Fruit fly (Drosophila melanogaster) whole organism, embryonic: ENCODE results near the gene CG32568.

Experiments
- B-H2 ChIP-seq: fragments of 200-800 bp; sonication (Bioruptor generic); optimal IDR thresholded peaks from 2 replicates; lab custom pipeline; 2018; ENCODE audit warnings: missing biosample characterization, mild to moderate bottlenecking, missing genetic modification characterization
- BtbVII ChIP-seq: fragments of 200-800 bp; sonication (Bioruptor generic); optimal IDR thresholded peaks from 3 replicates; lab custom pipeline; 2017; ENCODE audit warnings: missing biosample characterization, mild to moderate bottlenecking, missing genetic modification characterization
- C15 ChIP-seq: fragments of 200-800 bp; sonication (Bioruptor generic); IDR thresholded peaks from 3 replicates; pipeline ENCODE4 v1.3.6; 2022; ENCODE audit warnings: missing biosample characterization, missing genetic modification characterization
- CG10147 ChIP-seq: fragments of 200-800 bp; sonication (Bioruptor generic); optimal IDR thresholded peaks from 2 replicates; lab custom pipeline; 2019; ENCODE audit warnings: missing biosample characterization, mild to moderate bottlenecking, missing genetic modification characterization, moderate library complexity
- CG11085 ChIP-seq: fragments of 200-800 bp; sonication (Bioruptor generic); IDR thresholded peaks from 2 replicates; pipeline ENCODE4 v1.3.6; 2022; ENCODE audit warnings: missing biosample characterization, missing genetic modification characterization
- CG11504 ChIP-seq: fragments of 200-800 bp; sonication (Bioruptor generic); optimal IDR thresholded peaks from 3 replicates; lab custom pipeline; 2019; ENCODE audit warnings: missing biosample characterization, mild to moderate bottlenecking, missing genetic modification characterization, moderate library complexity
- CG12155 ChIP-seq: fragments of 200-800 bp; sonication (Bioruptor generic); optimal IDR thresholded peaks from 3 replicates; lab custom pipeline; 2016; ENCODE audit warnings: missing biosample characterization, missing genetic modification characterization
- CG13775 ChIP-seq: fragments of 200-800 bp; sonication (Bioruptor generic); optimal IDR thresholded peaks from 3 replicates; lab custom pipeline; 2017; ENCODE audit warnings: missing biosample characterization, mild to moderate bottlenecking, missing genetic modification characterization
- CG31441 ChIP-seq: fragments of 200-800 bp; sonication (Bioruptor generic); IDR thresholded peaks from 2 replicates; pipeline ENCODE4 v1.3.6; 2022; ENCODE audit warnings: missing biosample characterization, missing genetic modification characterization
- CG34224 ChIP-seq: fragments of 200-800 bp; sonication (Bioruptor generic); IDR thresholded peaks from 3 replicates; pipeline ENCODE4 v1.3.6; 2022; ENCODE audit warnings: missing biosample characterization, missing genetic modification characterization; ENCODE audit not compliant: partially characterized antibody
- CG4854 ChIP-seq: fragments of 200-800 bp; sonication (Bioruptor generic); optimal IDR thresholded peaks from 2 replicates; lab custom pipeline; 2016; ENCODE audit warnings: missing biosample characterization, missing genetic modification characterization, inconsistent platforms
- CG6654 ChIP-seq: fragments of 200-800 bp; sonication (Bioruptor generic); optimal IDR thresholded peaks from 2 replicates; lab custom pipeline; 2017; ENCODE audit warnings: missing biosample characterization, mild to moderate bottlenecking, missing genetic modification characterization
- CG6791 ChIP-seq: fragments of 200-800 bp; sonication (Bioruptor generic); IDR thresholded peaks from 3 replicates; pipeline ENCODE4 v1.3.6; 2022; ENCODE audit warnings: missing biosample characterization, missing genetic modification characterization; ENCODE audit not compliant: partially characterized antibody
- CG8944 ChIP-seq: fragments of 200-800 bp; sonication (Bioruptor generic); optimal IDR thresholded peaks from 3 replicates; lab custom pipeline; 2016; ENCODE audit warnings: missing biosample characterization, missing genetic modification characterization
- Drgx ChIP-seq: fragments of 200-800 bp; sonication (Bioruptor generic); IDR thresholded peaks from 2 replicates; pipeline ENCODE4 v1.3.6; 2022; ENCODE audit warnings: missing biosample characterization, missing genetic modification characterization
- Gug ChIP-seq: fragments of 200-800 bp; sonication (Bioruptor generic); IDR thresholded peaks from 4 replicates; pipeline ENCODE4 v1.3.6; 2022; ENCODE audit warnings: missing biosample characterization, missing genetic modification characterization
- Hr51 ChIP-seq, 2 experiments: fragments of 200-800 bp; sonication (Bioruptor generic); optimal IDR thresholded peaks; 2 replicates in 1 of 2; 3 replicates in 1 of 2; lab custom pipeline; 2016 to 2018; ENCODE audit warnings: missing biosample characterization in 2 of 2, missing genetic modification characterization in 2 of 2, mild to moderate bottlenecking in 1 of 2, moderate library complexity in 1 of 2
- Pdp1 ChIP-seq, 2 experiments: fragments of 200-800 bp; sonication (Bioruptor generic); optimal IDR thresholded peaks; 3 replicates each; lab custom pipeline; 2016; ENCODE audit warnings: missing biosample characterization in 2 of 2, missing genetic modification characterization in 2 of 2, mild to moderate bottlenecking in 1 of 2, moderate library complexity in 1 of 2
- Rfx ChIP-seq: fragments of 200-800 bp; sonication (Bioruptor generic); IDR thresholded peaks from 2 replicates; pipeline ENCODE4 v1.3.6; 2022; ENCODE audit warnings: missing biosample characterization, missing genetic modification characterization
- Sox102F ChIP-seq: fragments of 200-800 bp; sonication (Bioruptor generic); optimal IDR thresholded peaks from 2 replicates; lab custom pipeline; 2018; ENCODE audit warnings: missing biosample characterization, mild to moderate bottlenecking, missing genetic modification characterization, moderate library complexity
- Stat92E ChIP-seq, 3 experiments: fragments of >200 bp in 2 of 3; fragments of 200-800 bp in 1 of 3; sonication (Bioruptor generic) in 1 of 3; optimal IDR thresholded peaks; 2 replicates each; lab custom pipeline; 2017 to 2019; ENCODE audit warnings: missing biosample characterization in 3 of 3, missing genetic modification characterization in 3 of 3, mild to moderate bottlenecking in 1 of 3, moderate library complexity in 1 of 3
- ase ChIP-seq: fragments of 200-800 bp; sonication (Bioruptor generic); IDR thresholded peaks from 3 replicates; pipeline ENCODE4 v1.3.6; 2022; ENCODE audit warnings: missing biosample characterization, missing genetic modification characterization
- bigmax ChIP-seq: fragments of 200-800 bp; sonication (Bioruptor generic); optimal IDR thresholded peaks from 2 replicates; lab custom pipeline; 2018; ENCODE audit warnings: missing biosample characterization, mild to moderate bottlenecking, missing genetic modification characterization
- crc ChIP-seq: fragments of 200-800 bp; sonication (Bioruptor generic); optimal IDR thresholded peaks from 2 replicates; lab custom pipeline; 2016; ENCODE audit warnings: missing biosample characterization, missing genetic modification characterization
- dmrt11E ChIP-seq: fragments of 200-800 bp; sonication (Bioruptor generic); optimal IDR thresholded peaks from 3 replicates; lab custom pipeline; 2018; ENCODE audit warnings: missing biosample characterization, mild to moderate bottlenecking, missing genetic modification characterization, moderate library complexity
- gem ChIP-seq: fragments of 200-800 bp; sonication (Bioruptor generic); optimal IDR thresholded peaks from 2 replicates; lab custom pipeline; 2019; ENCODE audit warnings: missing biosample characterization, mild to moderate bottlenecking, missing genetic modification characterization, moderate library complexity
- jing ChIP-seq: fragments of 200-800 bp; sonication (Bioruptor generic); optimal IDR thresholded peaks from 2 replicates; lab custom pipeline; 2018; ENCODE audit warnings: missing biosample characterization, mild to moderate bottlenecking, missing genetic modification characterization
- lmd ChIP-seq: fragments of 200-800 bp; sonication (Bioruptor generic); IDR thresholded peaks from 2 replicates; pipeline ENCODE4 v1.3.6; 2022; ENCODE audit warnings: missing biosample characterization, missing genetic modification characterization
- oc ChIP-seq: fragments of 200-800 bp; sonication (Bioruptor generic); optimal IDR thresholded peaks from 2 replicates; lab custom pipeline; 2018; ENCODE audit warnings: missing biosample characterization, mild to moderate bottlenecking, missing genetic modification characterization, moderate library complexity
- repo ChIP-seq: fragments of 200-800 bp; sonication (Bioruptor generic); optimal IDR thresholded peaks from 2 replicates; lab custom pipeline; 2016; ENCODE audit warnings: missing biosample characterization, missing genetic modification characterization
- sens ChIP-seq: fragments of 200-800 bp; sonication (Bioruptor generic); peaks from one replicate; lab custom pipeline; 2016; ENCODE audit warnings: missing biosample characterization, missing genetic modification characterization
- shn ChIP-seq: fragments of 200-800 bp; sonication (Bioruptor generic); optimal IDR thresholded peaks from 3 replicates; lab custom pipeline; 2016; ENCODE audit warnings: missing biosample characterization, missing genetic modification characterization
- sim ChIP-seq: fragments of 200-800 bp; sonication (Bioruptor generic); IDR thresholded peaks from 2 replicates; pipeline ENCODE4 v1.3.6; 2022; ENCODE audit warnings: missing biosample characterization, missing genetic modification characterization
- sisA ChIP-seq: fragments of 200-800 bp; sonication (Bioruptor generic); IDR thresholded peaks from 2 replicates; pipeline ENCODE4 v1.3.6; 2022; ENCODE audit warnings: missing biosample characterization, missing genetic modification characterization
- sna ChIP-seq: fragments of 200-800 bp; sonication (Bioruptor generic); IDR thresholded peaks from 2 replicates; pipeline ENCODE4 v1.3.6; 2022; ENCODE audit warnings: missing biosample characterization, missing genetic modification characterization; ENCODE audit not compliant: partially characterized antibody
- ssp ChIP-seq: fragments of 200-800 bp; sonication (Bioruptor generic); IDR thresholded peaks from 2 replicates; pipeline ENCODE4 v1.3.6; 2022; ENCODE audit warnings: missing biosample characterization, missing genetic modification characterization
- tio ChIP-seq: fragments of 200-800 bp; sonication (Bioruptor generic); optimal IDR thresholded peaks from 2 replicates; lab custom pipeline; 2017; ENCODE audit warnings: missing biosample characterization, missing genetic modification characterization, inconsistent platforms
- usp ChIP-seq: fragments of >200 bp; optimal IDR thresholded peaks from 2 replicates; lab custom pipeline; 2017; ENCODE audit warnings: missing biosample characterization, missing genetic modification characterization
- vfl ChIP-seq: fragments of 200-800 bp; sonication (Bioruptor generic); optimal IDR thresholded peaks from 2 replicates; lab custom pipeline; 2016; ENCODE audit warnings: missing biosample characterization, missing genetic modification characterization
- zen ChIP-seq: fragments of 200-800 bp; sonication (Bioruptor generic); optimal IDR thresholded peaks from 3 replicates; lab custom pipeline; 2018; ENCODE audit warnings: missing biosample characterization, mild to moderate bottlenecking, missing genetic modification characterization, moderate library complexity

CG32568 gene

dm6 chrX:16764955-16765354 is 24.2 kb downstream of the CG32568 start (continued):
- TF ChIP-seq oc = no peak
- TF ChIP-seq CG11504 = peak; percentile 14
- TF ChIP-seq sim = no peak
- TF ChIP-seq Gug = no peak
- TF ChIP-seq shn = no peak
- no peak for TF ChIP-seq usp (GFP tag; lab: Kevin White, UChicago)
- no peak for TF ChIP-seq dmrt11E (tag; lab: Kevin White, UChicago)
- no peak for TF ChIP-seq sna (GFP tag; lab: Robert Waterston, UW)
- TF ChIP-seq CG12155 (GFP tag; lab: Kevin White, UChicago) = no peak
- TF ChIP-seq vfl (GFP tag; lab: Kevin White, UChicago) = no peak
- TF ChIP-seq CG6791 (GFP tag; lab: Robert Waterston, UW) = no peak
- no peak for TF ChIP-seq BtbVII (GFP tag; lab: Kevin White, UChicago)
- peak; percentile 35; the same call in 1 of the 2 replicates for TF ChIP-seq CG31441 (GFP tag; lab: Robert Waterston, UW)
- TF ChIP-seq sisA (GFP tag; lab: Robert Waterston, UW) = no peak
- no peak for TF ChIP-seq CG8944
- no peak for TF ChIP-seq bigmax (GFP tag; lab: Kevin White, UChicago)
- no peak for TF ChIP-seq Stat92E (GFP tag; optimal IDR thresholded peaks at IDR 0.05; lab: Kevin White, UChicago)
- peak; percentile 12 for TF ChIP-seq gem
- no peak for TF ChIP-seq ase (GFP tag; lab: Robert Waterston, UW)
- no peak for TF ChIP-seq ssp (GFP tag; lab: Robert Waterston, UW)
- no peak for TF ChIP-seq Rfx (GFP tag; lab: Robert Waterston, UW)
- TF ChIP-seq CG13775 (GFP tag; lab: Kevin White, UChicago) = no peak
- TF ChIP-seq C15 (GFP tag; lab: Robert Waterston, UW) = no peak
- no peak for TF ChIP-seq tio (GFP tag; lab: Kevin White, UChicago)
- TF ChIP-seq CG10147 (GFP tag; lab: Kevin White, UChicago) = no peak
- no peak for TF ChIP-seq B-H2 (GFP tag; lab: Kevin White, UChicago)
- TF ChIP-seq CG6654 (GFP tag; lab: Kevin White, UChicago) = no peak
- no peak for TF ChIP-seq lmd (GFP tag; lab: Robert Waterston, UW)
- TF ChIP-seq, all 482 proteins: peak for 17

dm6 chrX:16765809-16766208 is 25.1 kb downstream of the CG32568 start:
- no peak for TF ChIP-seq CG34224 (GFP tag; lab: Robert Waterston, UW)
- TF ChIP-seq CG11085 (GFP tag; lab: Robert Waterston, UW) = no peak
- TF ChIP-seq Pdp1 (GFP tag; optimal IDR thresholded peaks at IDR 0.05; lab: Kevin White, UChicago) = peak in 1 of 2 experiments; percentile 4
- peak; percentile 43 for TF ChIP-seq sens (GFP tag; lab: Kevin White, UChicago)
- no peak for TF ChIP-seq zen (tag; lab: Kevin White, UChicago)
- no peak for TF ChIP-seq jing (GFP tag; lab: Kevin White, UChicago)
- peak in 1 of 2 experiments; percentile 14 for TF ChIP-seq Hr51 (GFP tag; optimal IDR thresholded peaks at IDR 0.05; lab: Kevin White, UChicago)
- TF ChIP-seq Sox102F (GFP tag; lab: Kevin White, UChicago) = peak; percentile 8
- peak; percentile 28 for TF ChIP-seq gem
- no peak for TF ChIP-seq crc (GFP tag; lab: Kevin White, UChicago)
- peak; percentile 39; the same call in 1 of the 2 replicates for TF ChIP-seq Drgx
- no peak for TF ChIP-seq repo (GFP tag; lab: Kevin White, UChicago)
- TF ChIP-seq CG11504 = peak; percentile 23
- TF ChIP-seq CG4854 (GFP tag; lab: Kevin White, UChicago) = no peak
